Fruit fly (Drosophila melanogaster) whole organism, embryonic: Measurements from ENCODE around the gene Tsp29Fa.

Source experiments
- ATbp ChIP-seq: fragments of 200-800 bp; sonication (Bioruptor generic); optimal IDR thresholded peaks from 2 replicates; lab custom pipeline; 2017; ENCODE audit warnings: missing biosample characterization, mild to moderate bottlenecking, missing genetic modification characterization, missing genetic modification reagents
- Asciz ChIP-seq: fragments of 200-800 bp; sonication (Bioruptor generic); optimal IDR thresholded peaks from 2 replicates; lab custom pipeline; 2017; ENCODE audit warnings: missing biosample characterization, mild to moderate bottlenecking, missing genetic modification characterization, missing genetic modification reagents
- CG10267 ChIP-seq: fragments of 200-800 bp; sonication (Bioruptor generic); optimal IDR thresholded peaks from 2 replicates; lab custom pipeline; 2018; ENCODE audit warnings: missing biosample characterization, mild to moderate bottlenecking, missing genetic modification characterization, moderate library complexity
- CG12155 ChIP-seq: fragments of 200-800 bp; sonication (Bioruptor generic); optimal IDR thresholded peaks from 3 replicates; lab custom pipeline; 2016; ENCODE audit warnings: missing biosample characterization, missing genetic modification characterization
- CG14014 ChIP-seq: fragments of 200-800 bp; sonication (Bioruptor generic); IDR thresholded peaks from 2 replicates; pipeline ENCODE4 v1.3.6; 2022; ENCODE audit warnings: missing biosample characterization, missing genetic modification characterization
- CG15479 ChIP-seq: fragments of 200-800 bp; sonication (Bioruptor generic); optimal IDR thresholded peaks from 3 replicates; lab custom pipeline; 2019; ENCODE audit warnings: missing biosample characterization, mild to moderate bottlenecking, missing genetic modification characterization, moderate library complexity
- CG1603 ChIP-seq: fragments of 200-800 bp; sonication (Bioruptor generic); optimal IDR thresholded peaks from 2 replicates; lab custom pipeline; 2019; ENCODE audit warnings: missing biosample characterization, mild to moderate bottlenecking, missing genetic modification characterization, moderate library complexity
- CG17361 ChIP-seq: fragments of 200-800 bp; sonication (Bioruptor generic); IDR thresholded peaks from 3 replicates; pipeline ENCODE4 v1.3.6; 2022; ENCODE audit warnings: missing biosample characterization, missing genetic modification characterization
- CG18599 ChIP-seq: fragments of 200-800 bp; sonication (Bioruptor generic); optimal IDR thresholded peaks from 3 replicates; lab custom pipeline; 2017; ENCODE audit warnings: missing biosample characterization, missing genetic modification characterization, mild to moderate bottlenecking, moderate library complexity, missing genetic modification reagents
- CG2678 ChIP-seq: fragments of 200-800 bp; sonication (Bioruptor generic); optimal IDR thresholded peaks from 3 replicates; lab custom pipeline; 2019; ENCODE audit warnings: missing biosample characterization, mild to moderate bottlenecking, missing genetic modification characterization, moderate library complexity
- CG2712 ChIP-seq: fragments of 200-800 bp; optimal IDR thresholded peaks from 3 replicates; lab custom pipeline; 2019; ENCODE audit warnings: missing biosample characterization, mild to moderate bottlenecking, missing genetic modification characterization, moderate library complexity
- CG30431 ChIP-seq: fragments of 200-800 bp; sonication (Bioruptor generic); optimal IDR thresholded peaks from 2 replicates; lab custom pipeline; 2017; ENCODE audit warnings: missing biosample characterization, missing genetic modification characterization
- CG32772 ChIP-seq: fragments of 200-800 bp; sonication (Bioruptor generic); IDR thresholded peaks from 2 replicates; pipeline ENCODE4 v1.3.6; 2022; ENCODE audit warnings: missing biosample characterization, missing genetic modification characterization
- CG6254 ChIP-seq: fragments of 200-800 bp; sonication (Bioruptor generic); optimal IDR thresholded peaks from 3 replicates; lab custom pipeline; 2017; ENCODE audit warnings: mild to moderate bottlenecking, missing biosample characterization, missing genetic modification reagents, missing genetic modification characterization
- CG7372 ChIP-seq: fragments of 200-800 bp; sonication (Bioruptor generic); IDR thresholded peaks from 2 replicates; pipeline ENCODE4 v1.3.6; 2022; ENCODE audit warnings: missing biosample characterization, missing genetic modification characterization
- CG7928 ChIP-seq: fragments of 200-800 bp; sonication (Bioruptor generic); optimal IDR thresholded peaks from 2 replicates; lab custom pipeline; 2017; ENCODE audit warnings: missing biosample characterization, mild to moderate bottlenecking, missing genetic modification characterization
- CG8281 ChIP-seq: fragments of 200-800 bp; sonication (Bioruptor generic); optimal IDR thresholded peaks from 2 replicates; lab custom pipeline; 2018; ENCODE audit warnings: missing biosample characterization, mild to moderate bottlenecking, missing genetic modification characterization, moderate library complexity
- CG8290 ChIP-seq, 3 experiments: fragments of 200-800 bp; sonication (Bioruptor generic); optimal IDR thresholded peaks; 2 replicates each; lab custom pipeline; 2016 to 2019; ENCODE audit warnings: missing biosample characterization in 3 of 3, missing genetic modification characterization in 3 of 3, mild to moderate bottlenecking in 2 of 3, moderate library complexity in 1 of 3
- CG8388 ChIP-seq: fragments of 200-800 bp; sonication (Bioruptor generic); optimal IDR thresholded peaks from 2 replicates; lab custom pipeline; 2019; ENCODE audit warnings: missing biosample characterization, mild to moderate bottlenecking, missing genetic modification characterization, moderate library complexity
- CG9215 ChIP-seq: fragments of 200-800 bp; sonication (Bioruptor generic); IDR thresholded peaks from 2 replicates; pipeline ENCODE4 v1.3.6; 2022; ENCODE audit warnings: missing biosample characterization, missing genetic modification characterization
- CG9437 ChIP-seq: fragments of 200-800 bp; sonication (Bioruptor generic); optimal IDR thresholded peaks from 2 replicates; lab custom pipeline; 2018; ENCODE audit warnings: missing biosample characterization, mild to moderate bottlenecking, missing genetic modification characterization
- CG9817 ChIP-seq: fragments of 200-800 bp; sonication (Bioruptor generic); optimal IDR thresholded peaks from 2 replicates; lab custom pipeline; 2018; ENCODE audit warnings: missing biosample characterization, mild to moderate bottlenecking, missing genetic modification characterization, moderate library complexity
- Deaf1 ChIP-seq: fragments of 200-800 bp; optimal IDR thresholded peaks from 3 replicates; lab custom pipeline; 2019; ENCODE audit warnings: missing biosample characterization, mild to moderate bottlenecking, missing genetic modification characterization, moderate library complexity
- Dll ChIP-seq: fragments of 200-800 bp; sonication (Bioruptor generic); IDR thresholded peaks from 4 replicates; pipeline ENCODE4 v1.3.6; 2022; ENCODE audit warnings: missing biosample characterization, missing genetic modification characterization; ENCODE audit not compliant: partially characterized antibody
- Dref ChIP-seq: fragments of 200-800 bp; sonication (Bioruptor generic); IDR thresholded peaks from 2 replicates; pipeline ENCODE4 v1.3.6; 2022; ENCODE audit warnings: missing biosample characterization, missing genetic modification characterization
- Fer3 ChIP-seq: fragments of 200-800 bp; sonication (Bioruptor generic); optimal IDR thresholded peaks from 2 replicates; lab custom pipeline; 2018; ENCODE audit warnings: missing biosample characterization, mild to moderate bottlenecking, missing genetic modification characterization, moderate library complexity
- HmgZ ChIP-seq: fragments of 200-800 bp; sonication (Bioruptor generic); optimal IDR thresholded peaks from 2 replicates; lab custom pipeline; 2018; ENCODE audit warnings: missing biosample characterization, mild to moderate bottlenecking, missing genetic modification characterization
- Hr39 ChIP-seq: fragments of >200 bp; optimal IDR thresholded peaks from 2 replicates; lab custom pipeline; 2017
- Opbp ChIP-seq: fragments of 200-800 bp; sonication (Bioruptor generic); IDR thresholded peaks from 3 replicates; pipeline ENCODE4 v1.3.6; 2022; ENCODE audit warnings: missing biosample characterization, missing genetic modification characterization; ENCODE audit not compliant: partially characterized antibody
- Optix ChIP-seq: fragments of 200-800 bp; sonication (Bioruptor generic); IDR thresholded peaks from 3 replicates; pipeline ENCODE4 v1.3.6; 2022; ENCODE audit warnings: missing biosample characterization, missing genetic modification characterization
- Sox100B ChIP-seq: fragments of 200-800 bp; sonication (Bioruptor generic); optimal IDR thresholded peaks from 3 replicates; lab custom pipeline; 2018; ENCODE audit warnings: missing biosample characterization, mild to moderate bottlenecking, missing genetic modification characterization
- Sox102F ChIP-seq: fragments of 200-800 bp; sonication (Bioruptor generic); optimal IDR thresholded peaks from 2 replicates; lab custom pipeline; 2018; ENCODE audit warnings: missing biosample characterization, mild to moderate bottlenecking, missing genetic modification characterization, moderate library complexity
- Taf1 ChIP-seq: fragments of 200-800 bp; sonication (Bioruptor generic); IDR thresholded peaks from 2 replicates; pipeline ENCODE4 v1.3.6; 2022; ENCODE audit warnings: missing biosample characterization, missing genetic modification characterization
- caup ChIP-seq: fragments of 200-800 bp; sonication (Bioruptor generic); optimal IDR thresholded peaks from 3 replicates; lab custom pipeline; 2017; ENCODE audit warnings: missing biosample characterization, mild to moderate bottlenecking, missing genetic modification characterization, moderate library complexity; ENCODE audit not compliant: severe bottlenecking
- ci ChIP-seq: fragments of 200-800 bp; sonication (Bioruptor generic); IDR thresholded peaks from 3 replicates; pipeline ENCODE4 v1.3.6; 2022; ENCODE audit warnings: missing biosample characterization, missing genetic modification characterization
- dan ChIP-seq: fragments of 200-800 bp; sonication (Bioruptor generic); IDR thresholded peaks from 2 replicates; pipeline ENCODE4 v1.3.6; 2022; ENCODE audit warnings: missing biosample characterization, missing genetic modification characterization
- en ChIP-seq: fragments of 200-800 bp; sonication (Bioruptor generic); optimal IDR thresholded peaks from 2 replicates; lab custom pipeline; 2016; ENCODE audit warnings: missing biosample characterization, missing genetic modification characterization
- eve ChIP-seq, 2 experiments: fragments of >200 bp; optimal IDR thresholded peaks; 2 replicates each; lab custom pipeline; 2017; ENCODE audit warnings: missing biosample characterization in 2 of 2, missing genetic modification characterization in 2 of 2
- fd3F ChIP-seq: fragments of 200-800 bp; sonication (Bioruptor generic); optimal IDR thresholded peaks from 2 replicates; lab custom pipeline; 2018; ENCODE audit warnings: missing biosample characterization, mild to moderate bottlenecking, missing genetic modification characterization, moderate library complexity
- gsb-n ChIP-seq: fragments of 200-800 bp; sonication (Bioruptor generic); optimal IDR thresholded peaks from 3 replicates; lab custom pipeline; 2018; ENCODE audit warnings: missing biosample characterization, mild to moderate bottlenecking, missing genetic modification characterization
- ind ChIP-seq: fragments of 200-800 bp; sonication (Bioruptor generic); optimal IDR thresholded peaks from 3 replicates; lab custom pipeline; 2016; ENCODE audit warnings: missing biosample characterization, missing genetic modification characterization
- schlank ChIP-seq: fragments of 200-800 bp; sonication (Bioruptor generic); optimal IDR thresholded peaks from 2 replicates; lab custom pipeline; 2018; ENCODE audit warnings: missing biosample characterization, mild to moderate bottlenecking, missing genetic modification characterization
- scrt ChIP-seq: fragments of 200-800 bp; sonication (Bioruptor generic); optimal IDR thresholded peaks from 2 replicates; lab custom pipeline; 2018; ENCODE audit warnings: missing biosample characterization, mild to moderate bottlenecking, missing genetic modification characterization, moderate library complexity
- sisA ChIP-seq: fragments of 200-800 bp; sonication (Bioruptor generic); IDR thresholded peaks from 2 replicates; pipeline ENCODE4 v1.3.6; 2022; ENCODE audit warnings: missing biosample characterization, missing genetic modification characterization
- tll ChIP-seq, 2 experiments: fragments of 200-800 bp in 1 of 2; fragments of >200 bp in 1 of 2; sonication (Bioruptor generic) in 1 of 2; optimal IDR thresholded peaks; 2 replicates each; lab custom pipeline; 2017 to 2019; ENCODE audit warnings: missing biosample characterization in 2 of 2, missing genetic modification characterization in 2 of 2, mild to moderate bottlenecking in 1 of 2, moderate library complexity in 1 of 2
- tna ChIP-seq: fragments of 200-800 bp; sonication (Bioruptor generic); IDR thresholded peaks from 2 replicates; pipeline ENCODE4 v1.3.6; 2022; ENCODE audit warnings: missing biosample characterization, missing genetic modification characterization; ENCODE audit not compliant: partially characterized antibody
- tx ChIP-seq: fragments of 200-800 bp; sonication (Bioruptor generic); optimal IDR thresholded peaks from 2 replicates; lab custom pipeline; 2016; ENCODE audit warnings: missing biosample characterization, missing genetic modification characterization
- unpg ChIP-seq: fragments of 200-800 bp; sonication (Bioruptor generic); optimal IDR thresholded peaks from 3 replicates; lab custom pipeline; 2018; ENCODE audit warnings: missing biosample characterization, mild to moderate bottlenecking, missing genetic modification characterization, moderate library complexity

Tsp29Fa gene

DNA sequence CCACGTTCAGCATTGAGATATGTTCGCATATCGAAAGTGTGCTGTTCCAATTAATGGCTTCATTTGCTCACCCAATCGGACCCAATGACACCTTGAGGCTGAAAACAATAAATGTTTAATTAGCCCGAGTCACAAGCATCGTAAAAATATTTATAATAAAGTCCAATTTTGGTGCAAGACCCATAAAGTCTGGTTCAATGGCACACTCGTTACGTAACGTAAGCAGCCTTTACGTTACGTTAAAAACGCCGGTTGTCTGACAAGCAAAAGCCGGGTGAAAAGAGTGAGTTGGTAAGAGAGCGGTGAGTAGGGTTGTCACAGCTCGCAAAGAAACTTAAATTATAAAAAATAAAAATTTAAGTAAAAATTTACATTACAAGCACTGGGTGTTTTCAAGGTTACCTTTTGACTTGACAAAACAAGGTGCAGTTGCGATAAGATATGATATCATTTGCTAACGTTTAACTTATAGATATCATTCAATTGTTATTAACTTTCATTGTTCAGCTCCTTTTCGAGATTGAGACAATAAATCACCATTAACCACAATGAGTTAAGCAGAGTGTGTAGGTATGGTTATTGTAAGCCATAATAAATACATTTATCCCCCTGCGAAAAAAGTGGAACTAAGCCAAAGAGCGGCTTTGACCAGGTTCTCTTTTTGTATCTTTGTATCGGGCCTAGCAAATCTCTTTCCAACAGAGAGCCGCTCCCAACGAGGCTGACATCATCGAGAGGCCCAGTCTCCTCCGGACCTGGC is 35.6 kb upstream of the Tsp29Fa start (continued):
- TF ChIP-seq CG18599 (GFP tag; lab: Kevin White, UChicago) (peak; percentile 42), Dref (no peak), Deaf1 (tag; lab: Kevin White, UChicago) (no peak), CG7928 (GFP tag; lab: Kevin White, UChicago) (peak; percentile 0), ci (GFP tag; lab: Robert Waterston, UW) (peak; percentile 44; the same call in 1 of the 3 replicates), CG30431 (GFP tag; lab: Kevin White, UChicago) (peak; percentile 15), ind (peak; percentile 33), HmgZ (tag; lab: Kevin White, UChicago) (no peak), CG32772 (no peak), CG9817 (tag; lab: Kevin White, UChicago) (peak; percentile 41), CG2712 (tag; lab: Kevin White, UChicago) (peak; percentile 68), CG8281 (tag; lab: Kevin White, UChicago) (peak; percentile 21), CG15479 (GFP tag; lab: Kevin White, UChicago) (no peak), schlank (tag; lab: Kevin White, UChicago) (no peak), Hr39 (lab: Kevin White, UChicago) (no peak), CG2678 (tag; lab: Kevin White, UChicago) (peak; percentile 79), Opbp (GFP tag; lab: Robert Waterston, UW) (no peak), Fer3 (tag; lab: Kevin White, UChicago) (peak; percentile 43), unpg (GFP tag; lab: Kevin White, UChicago) (peak; percentile 63), CG9215 (GFP tag; lab: Robert Waterston, UW) (0 out of 2 replicates have a peak, but pooled peaks have one; percentile 23), Dll (GFP tag; lab: Robert Waterston, UW) (no peak), tll (GFP tag; optimal IDR thresholded peaks at IDR 0.05; lab: Kevin White, UChicago) (no peak), ATbp (no peak), fd3F (peak; percentile 16), CG14014 (peak; percentile 46), caup (GFP tag; lab: Kevin White, UChicago) (peak; percentile 53), dan (GFP tag; lab: Robert Waterston, UW) (no peak), Optix (GFP tag; lab: Robert Waterston, UW) (no peak), en (GFP tag; lab: Kevin White, UChicago) (no peak), tx (GFP tag; lab: Kevin White, UChicago) (no peak), gsb-n (tag; lab: Kevin White, UChicago) (no peak), CG10267 (tag; lab: Kevin White, UChicago) (peak; percentile 29), Asciz (peak; percentile 45), sisA (GFP tag; lab: Robert Waterston, UW) (no peak), CG1603 (peak; percentile 26), CG17361 (GFP tag; lab: Robert Waterston, UW) (peak; percentile 68), CG7372 (GFP tag; lab: Robert Waterston, UW) (no peak), CG6254 (peak; percentile 27), scrt (peak; percentile 42), Taf1 (GFP tag; lab: Robert Waterston, UW) (no peak), CG8290 (GFP tag; optimal IDR thresholded peaks at IDR 0.05; lab: Kevin White, UChicago) (no peak), CG8290 (tag; optimal IDR thresholded peaks at IDR 0.05; lab: Kevin White, UChicago) (peak in 1 of 2 experiments; percentile 15), Sox100B (peak; percentile 49), CG9437 (GFP tag; lab: Kevin White, UChicago) (peak; percentile 97), eve (GFP tag; optimal IDR thresholded peaks at IDR 0.05; lab: Kevin White, UChicago) (peak in 1 of 2 experiments; percentile 80), Sox102F (GFP tag; lab: Kevin White, UChicago) (peak; percentile 52), CG12155 (peak; percentile 28), CG8388 (GFP tag; lab: Kevin White, UChicago) (no peak), tna (GFP tag; lab: Robert Waterston, UW) (no peak)
